Worm (Caenorhabditis elegans) whole organism, young adult: ENCODE results near the gene snai-1.

Source experiments
- B0261.1 ChIP-seq: sonication (generic microtip); optimal IDR thresholded peaks from 2 replicates; lab custom pipeline; 2016; ENCODE audit warnings: mild to moderate bottlenecking, missing genetic modification characterization, moderate library complexity, missing compliant biosample characterization
- B0336.3 ChIP-seq: fragments of 200-800 bp; sonication (Bioruptor generic); IDR thresholded peaks from 2 replicates; pipeline ENCODE4 v1.3.6; 2022; ENCODE audit warnings: missing genetic modification characterization, missing compliant biosample characterization
- C06A6.2 ChIP-seq: fragments of 200-800 bp; sonication (Bioruptor generic); conservative IDR thresholded peaks from 2 replicates; pipeline ENCODE4 v1.3.6; 2022; ENCODE audit warnings: missing genetic modification characterization, missing compliant biosample characterization
- F23B12.7 ChIP-seq: sonication (generic microtip); optimal IDR thresholded peaks from 2 replicates; lab custom pipeline; 2017; ENCODE audit warnings: missing genetic modification characterization, mild to moderate bottlenecking, missing compliant biosample characterization, antibody characterized with exemption, moderate library complexity; ENCODE audit not compliant: insufficient read depth
- F37B4.10 ChIP-seq: fragments of 200-800 bp; sonication (Bioruptor generic); IDR thresholded peaks from 2 replicates; pipeline ENCODE4 v1.3.6; 2022; ENCODE audit warnings: missing genetic modification characterization, missing compliant biosample characterization
- F57C9.4 ChIP-seq: sonication (generic microtip); optimal IDR thresholded peaks from 2 replicates; lab custom pipeline; 2017; ENCODE audit warnings: mild to moderate bottlenecking, missing genetic modification characterization, missing compliant biosample characterization
- K11D2.4 ChIP-seq: fragments of 200-800 bp; sonication (Bioruptor generic); IDR thresholded peaks from 2 replicates; pipeline ENCODE4 v1.3.6; 2022; ENCODE audit warnings: missing genetic modification reagents, missing genetic modification characterization, missing compliant biosample characterization
- K12H6.12 ChIP-seq: fragments of 200-800 bp; sonication (Bioruptor generic); optimal IDR thresholded peaks from 2 replicates; lab custom pipeline; 2018; ENCODE audit warnings: mild to moderate bottlenecking, missing genetic modification characterization, missing compliant biosample characterization
- T26A5.8 ChIP-seq: sonication (generic microtip); optimal IDR thresholded peaks from 2 replicates; lab custom pipeline; 2016; ENCODE audit warnings: missing genetic modification characterization, missing compliant biosample characterization
- Y53F4B.3 ChIP-seq: fragments of 200-800 bp; sonication (Bioruptor generic); IDR thresholded peaks from 2 replicates; pipeline ENCODE4 v1.3.6; 2022; ENCODE audit warnings: missing genetic modification reagents, missing genetic modification characterization, missing compliant biosample characterization
- Y53G8AR.9 ChIP-seq: fragments of 200-800 bp; sonication (Bioruptor generic); conservative IDR thresholded peaks from 2 replicates; pipeline ENCODE4 v1.3.6; 2022; ENCODE audit warnings: missing genetic modification reagents, missing genetic modification characterization, missing compliant biosample characterization
- Y67H2A.10 ChIP-seq: fragments of 200-800 bp; sonication (Bioruptor generic); conservative IDR thresholded peaks from 2 replicates; pipeline ENCODE4 v1.3.6; 2022; ENCODE audit warnings: missing genetic modification reagents, missing genetic modification characterization, missing compliant biosample characterization
- akir-1 ChIP-seq: fragments of 200-800 bp; sonication (Bioruptor generic); optimal IDR thresholded peaks from 2 replicates; lab custom pipeline; 2018; ENCODE audit warnings: mild to moderate bottlenecking, missing genetic modification characterization, moderate library complexity, missing compliant biosample characterization
- ceh-100 ChIP-seq: fragments of 200-800 bp; sonication (Bioruptor generic); IDR thresholded peaks from 2 replicates; pipeline ENCODE4 v1.3.6; 2022; ENCODE audit warnings: missing genetic modification reagents, missing genetic modification characterization, missing compliant biosample characterization
- chd-7 ChIP-seq: sonication (generic microtip); optimal IDR thresholded peaks from 2 replicates; lab custom pipeline; 2016; ENCODE audit warnings: mild to moderate bottlenecking, missing genetic modification characterization, moderate library complexity, missing compliant biosample characterization
- dox-1 ChIP-seq: fragments of 200-800 bp; sonication (Bioruptor generic); IDR thresholded peaks from 2 replicates; pipeline ENCODE4 v1.3.6; 2022; ENCODE audit warnings: missing genetic modification reagents, missing genetic modification characterization, missing compliant biosample characterization
- dpff-1 ChIP-seq: sonication (generic microtip); optimal IDR thresholded peaks from 2 replicates; lab custom pipeline; 2017; ENCODE audit warnings: mild to moderate bottlenecking, missing genetic modification characterization, missing compliant biosample characterization
- dpl-1 ChIP-seq: fragments of 150-350 bp; optimal IDR thresholded peaks from 2 replicates; lab custom pipeline; 2014; ENCODE audit warnings: missing biosample characterization, missing genetic modification reagents, missing genetic modification characterization
- ekl-4 ChIP-seq: fragments of 200-800 bp; sonication (Bioruptor generic); IDR thresholded peaks from 2 replicates; pipeline ENCODE4 v1.3.6; 2022; ENCODE audit warnings: missing genetic modification reagents, missing genetic modification characterization, missing compliant biosample characterization
- ets-4 ChIP-seq: fragments of 200-800 bp; sonication (Bioruptor generic); optimal IDR thresholded peaks from 2 replicates; lab custom pipeline; 2018; ENCODE audit warnings: mild to moderate bottlenecking, missing genetic modification characterization, missing compliant biosample characterization
- gei-17 ChIP-seq: fragments of 200-800 bp; sonication (Bioruptor generic); optimal IDR thresholded peaks from 2 replicates; lab custom pipeline; 2018; ENCODE audit warnings: mild to moderate bottlenecking, missing genetic modification characterization, missing compliant biosample characterization
- hmg-1.2 ChIP-seq: fragments of 200-800 bp; sonication (Bioruptor generic); IDR thresholded peaks from 2 replicates; pipeline ENCODE4 v1.3.6; 2022; ENCODE audit warnings: missing genetic modification reagents, missing genetic modification characterization, missing compliant biosample characterization
- hsf-1 ChIP-seq: fragments of 200-800 bp; sonication (Bioruptor generic); IDR thresholded peaks from 2 replicates; pipeline ENCODE4 v1.3.6; 2022; ENCODE audit warnings: missing genetic modification reagents, missing genetic modification characterization, missing compliant biosample characterization
- let-607 ChIP-seq, 2 experiments: fragments of 200-800 bp in 1 of 2; sonication (Bioruptor generic) in 1 of 2; sonication (generic microtip) in 1 of 2; optimal IDR thresholded peaks; 2 replicates each; lab custom pipeline; 2016 to 2018; ENCODE audit warnings: mild to moderate bottlenecking in 2 of 2, missing compliant biosample characterization in 2 of 2, missing genetic modification characterization in 2 of 2, moderate library complexity in 2 of 2, missing genotype in 1 of 2
- lin-35 ChIP-seq, 3 experiments: fragments of 150-350 bp in 2 of 3; sonication (generic microtip) in 1 of 3; optimal IDR thresholded peaks; 2 replicates each; lab custom pipeline; 2014 to 2018; ENCODE audit warnings: missing biosample characterization in 3 of 3, missing genetic modification characterization in 3 of 3, missing genetic modification reagents in 3 of 3
- madf-10 ChIP-seq: sonication (generic microtip); optimal IDR thresholded peaks from 2 replicates; lab custom pipeline; 2016; ENCODE audit warnings: mild to moderate bottlenecking, missing genetic modification characterization, missing compliant biosample characterization
- madf-8 ChIP-seq: fragments of 200-800 bp; sonication (Bioruptor generic); conservative IDR thresholded peaks from 2 replicates; pipeline ENCODE4 v1.3.6; 2022; ENCODE audit warnings: missing genetic modification reagents, missing genetic modification characterization, missing compliant biosample characterization
- mcd-1 ChIP-seq: fragments of 200-800 bp; sonication (Bioruptor generic); IDR thresholded peaks from 2 replicates; pipeline ENCODE4 v1.3.6; 2022; ENCODE audit warnings: missing genetic modification reagents, missing genetic modification characterization, missing compliant biosample characterization
- nhr-80 ChIP-seq: sonication (generic microtip); optimal IDR thresholded peaks from 2 replicates; lab custom pipeline; 2016; ENCODE audit warnings: missing genetic modification characterization, missing compliant biosample characterization
- pha-4 ChIP-seq: fragments of 150-350 bp; sonication (generic microtip); optimal IDR thresholded peaks from 2 replicates; lab custom pipeline; 2014; ENCODE audit warnings: missing biosample characterization, missing genetic modification reagents, missing genetic modification characterization
- rcor-1 ChIP-seq: fragments of 200-800 bp; sonication (Bioruptor generic); IDR thresholded peaks from 2 replicates; pipeline ENCODE4 v1.3.6; 2022; ENCODE audit warnings: missing genetic modification reagents, missing genetic modification characterization, missing compliant biosample characterization
- rpc-1 ChIP-seq, 2 experiments: fragments of 150-350 bp in 1 of 2; sonication (generic microtip) in 1 of 2; optimal IDR thresholded peaks; 2 replicates each; lab custom pipeline; 2014 to 2018; ENCODE audit warnings: missing biosample characterization in 1 of 2, missing genetic modification characterization in 1 of 2, missing genetic modification reagents in 1 of 2, missing genotype in 1 of 2
- sea-2 ChIP-seq: fragments of 200-800 bp; sonication (Bioruptor generic); IDR thresholded peaks from 2 replicates; pipeline ENCODE4 v1.3.6; 2022; ENCODE audit warnings: missing genetic modification characterization, missing compliant biosample characterization
- snpc-1.3 ChIP-seq: sonication (generic microtip); optimal IDR thresholded peaks from 2 replicates; lab custom pipeline; 2017; ENCODE audit warnings: missing genetic modification characterization, mild to moderate bottlenecking, missing compliant biosample characterization, antibody characterized with exemption, moderate library complexity, missing genotype, missing genetic modification reagents; ENCODE audit not compliant: insufficient read depth
- somi-1 ChIP-seq: fragments of 200-800 bp; sonication (Bioruptor generic); optimal IDR thresholded peaks from 2 replicates; lab custom pipeline; 2018; ENCODE audit warnings: mild to moderate bottlenecking, missing genetic modification characterization, missing compliant biosample characterization
- sptf-2 ChIP-seq: fragments of 200-800 bp; sonication (Bioruptor generic); optimal IDR thresholded peaks from 2 replicates; lab custom pipeline; 2018; ENCODE audit warnings: mild to moderate bottlenecking, missing genetic modification characterization, missing compliant biosample characterization
- tlf-1 ChIP-seq: fragments of 200-800 bp; sonication (Bioruptor generic); optimal IDR thresholded peaks from 2 replicates; lab custom pipeline; 2018; ENCODE audit warnings: mild to moderate bottlenecking, missing genetic modification characterization, missing compliant biosample characterization
- unc-130 ChIP-seq: sonication (generic microtip); optimal IDR thresholded peaks from 2 replicates; lab custom pipeline; 2016; ENCODE audit warnings: missing genetic modification reagents, missing genetic modification characterization, missing compliant biosample characterization
- unc-62 ChIP-seq: fragments of 150-350 bp; optimal IDR thresholded peaks from 2 replicates; lab custom pipeline; 2014; ENCODE audit warnings: missing biosample characterization, missing genetic modification reagents, missing genetic modification characterization
- xnd-1 ChIP-seq: sonication (generic microtip); optimal IDR thresholded peaks from 2 replicates; lab custom pipeline; 2016; ENCODE audit warnings: missing genotype, missing genetic modification reagents, missing genetic modification characterization, missing compliant biosample characterization
- zim-3 ChIP-seq: sonication (generic microtip); optimal IDR thresholded peaks from 2 replicates; lab custom pipeline; 2017; ENCODE audit warnings: mild to moderate bottlenecking, missing genetic modification characterization, moderate library complexity, missing compliant biosample characterization
- ztf-22 ChIP-seq: fragments of 200-800 bp; sonication (Bioruptor generic); optimal IDR thresholded peaks from 2 replicates; lab custom pipeline; 2018; ENCODE audit warnings: mild to moderate bottlenecking, missing genetic modification characterization, moderate library complexity, missing compliant biosample characterization
- ztf-28 ChIP-seq: fragments of 200-800 bp; sonication (Bioruptor generic); IDR thresholded peaks from 2 replicates; pipeline ENCODE4 v1.3.6; 2022; ENCODE audit warnings: missing genetic modification reagents, missing genetic modification characterization, missing compliant biosample characterization

snai-1 gene

DNA sequence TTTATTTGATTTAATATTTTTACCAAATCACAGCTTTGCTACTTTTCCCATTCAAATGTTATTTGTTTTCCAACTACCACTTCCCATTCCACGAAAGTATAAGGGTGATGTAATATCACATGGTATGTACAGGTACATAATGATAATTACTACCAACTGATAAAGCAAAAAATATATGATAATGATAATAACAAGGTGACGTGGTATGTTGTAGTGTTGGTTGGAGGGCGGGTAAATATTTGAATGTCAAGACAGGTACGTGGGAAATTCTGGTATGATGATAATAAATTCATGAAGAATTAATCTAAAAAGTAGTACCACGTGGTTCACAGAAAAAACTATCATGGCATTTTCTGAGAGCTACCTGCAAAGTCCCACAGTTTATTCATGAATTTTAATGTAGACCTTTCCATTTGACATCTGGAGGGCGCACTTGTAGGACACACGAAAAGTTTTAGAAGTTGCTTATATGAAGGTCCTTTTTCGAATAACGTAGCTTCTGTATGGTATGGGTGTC is 21.6 kb downstream of the snai-1 start (continued):
- TF ChIP-seq mcd-1 (GFP tag; lab: Robert Waterston, UW), result peak; percentile 4; the same call in 1 of the 2 replicates
- no peak for TF ChIP-seq unc-130 (GFP tag; lab: Kevin White, UChicago)
- TF ChIP-seq B0261.1, result no peak
- TF ChIP-seq Y53G8AR.9 (GFP tag; lab: Robert Waterston, UW), result peak; percentile 60; the same call in 1 of the 2 replicates
- TF ChIP-seq B0336.3, result peak; percentile 66
- TF ChIP-seq nhr-80 (tag; lab: Kevin White, UChicago), result peak; percentile 80
- no peak for TF ChIP-seq dox-1 (GFP tag; lab: Robert Waterston, UW)
- TF ChIP-seq madf-10, result peak; percentile 45
- TF ChIP-seq K12H6.12, result no peak
- no peak for TF ChIP-seq akir-1 (GFP tag; lab: Kevin White, UChicago)
- peak; percentile 18 for TF ChIP-seq pha-4 (tag; lab: Kevin White, UChicago)
- peak; percentile 30 for TF ChIP-seq chd-7 (tag; lab: Kevin White, UChicago)
- 0 out of 2 replicates have a peak, but pooled peaks have one; percentile 16 for TF ChIP-seq hmg-1.2 (GFP tag; lab: Robert Waterston, UW)
- peak; percentile 49 for TF ChIP-seq tlf-1 (GFP tag; lab: Kevin White, UChicago)
- peak; percentile 20 for TF ChIP-seq unc-62
- no peak for TF ChIP-seq K11D2.4 (GFP tag; lab: Robert Waterston, UW)
- peak; percentile 41 to 66 for TF ChIP-seq let-607 (tag; optimal IDR thresholded peaks at IDR 0.05; lab: Kevin White, UChicago)

DNA sequence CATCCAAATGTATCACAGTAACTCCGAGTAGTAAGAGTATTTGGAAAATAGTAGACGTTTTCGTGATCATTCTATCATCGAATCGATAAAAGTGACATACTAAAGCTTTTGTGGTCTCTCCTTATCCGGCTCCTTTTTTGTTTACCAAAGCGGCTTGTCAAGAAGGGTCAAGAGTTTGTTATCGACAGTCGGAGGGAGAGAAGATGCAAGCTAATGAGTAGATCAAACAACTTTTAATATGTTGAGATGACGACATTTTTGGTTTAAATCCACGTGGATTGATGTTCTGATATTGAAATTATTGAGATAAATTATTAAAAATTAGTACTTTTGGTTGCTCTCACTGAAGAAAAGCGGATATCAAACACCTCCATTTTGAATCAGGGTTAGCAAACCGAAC is 22.2 kb downstream of the snai-1 start, which contains the start of gene T21D12.7:
Gene T21D12.7 (minus strand): TSS at position 101 of the 400 bp plus-strand sequence.
- TF ChIP-seq rcor-1, result no peak
- TF ChIP-seq lin-35 (GFP tag; optimal IDR thresholded peaks at IDR 0.05; lab: Kevin White, UChicago), result peak in 1 of 3 experiments; percentile 36

DNA sequence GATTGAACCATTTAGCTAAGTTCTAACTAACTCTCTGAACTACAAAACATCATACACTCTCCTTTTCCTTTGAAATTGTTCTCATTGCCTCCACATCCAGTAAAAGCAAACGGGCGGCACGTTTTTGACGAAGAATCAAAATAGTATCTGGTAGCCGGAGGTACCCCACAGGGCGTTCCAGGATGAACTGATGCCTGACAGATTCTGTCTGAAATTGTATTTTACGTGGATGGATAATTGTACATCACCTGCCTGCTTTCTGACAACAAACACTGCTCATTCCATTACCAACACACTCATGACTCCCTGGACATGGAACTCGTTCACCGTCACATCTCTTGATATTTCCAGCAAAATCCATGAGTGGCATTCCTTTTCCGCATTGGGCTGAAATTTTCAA is 23.1 kb downstream of the snai-1 start:
- TF ChIP-seq C06A6.2 (GFP tag; lab: Robert Waterston, UW), result no peak
- TF ChIP-seq xnd-1, result no peak
- TF ChIP-seq gei-17, result no peak
- TF ChIP-seq ztf-28 (GFP tag; lab: Robert Waterston, UW), result no peak
- TF ChIP-seq dpff-1 (tag; lab: Kevin White, UChicago), result no peak
- no peak for TF ChIP-seq Y67H2A.10
- TF ChIP-seq madf-8 (GFP tag; lab: Robert Waterston, UW), result no peak
- no peak for TF ChIP-seq zim-3 (tag; lab: Kevin White, UChicago)
- TF ChIP-seq Y53F4B.3 (GFP tag; lab: Robert Waterston, UW), result no peak
- no peak for TF ChIP-seq dpl-1 (GFP tag; lab: Kevin White, UChicago)
- no peak for TF ChIP-seq ceh-100 (GFP tag; lab: Robert Waterston, UW)
- no peak for TF ChIP-seq somi-1 (GFP tag; lab: Kevin White, UChicago)
- TF ChIP-seq T26A5.8 (tag; lab: Kevin White, UChicago), result no peak
- TF ChIP-seq sea-2 (GFP tag; lab: Robert Waterston, UW), result no peak
- TF ChIP-seq snpc-1.3 (tag; lab: Kevin White, UChicago), result no peak
- TF ChIP-seq F37B4.10 (GFP tag; lab: Robert Waterston, UW), result no peak

DNA sequence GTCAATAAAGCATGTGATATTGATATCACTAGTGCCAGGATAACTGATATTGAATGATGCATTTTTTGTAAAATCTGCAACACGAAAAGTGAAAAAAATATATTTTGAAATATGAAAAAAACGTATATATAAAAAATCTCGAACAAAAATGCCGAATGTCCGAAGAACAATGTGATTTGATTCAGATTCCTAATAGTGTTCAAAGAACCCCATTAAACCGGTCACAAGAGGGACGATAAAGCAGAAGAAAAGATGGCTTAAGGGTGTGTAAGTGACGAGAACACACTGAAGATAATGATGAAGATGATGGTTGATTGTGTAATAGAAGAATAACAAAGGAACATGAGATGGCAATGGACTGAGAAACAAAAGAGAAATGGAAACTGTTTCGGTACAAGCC is 25.5 kb downstream of the snai-1 start, which contains the start of gene T21D12.14:
Gene T21D12.14 (minus strand): TSS at position 101 of the 400 bp plus-strand sequence.
- TF ChIP-seq F57C9.4 (no peak), rpc-1 (optimal IDR thresholded peaks at IDR 0.05; lab: Kevin White, UChicago) (no peak), rpc-1 (tag; optimal IDR thresholded peaks at IDR 0.05; lab: Kevin White, UChicago) (no peak), hsf-1 (GFP tag; lab: Robert Waterston, UW) (no peak), madf-8 (GFP tag; lab: Robert Waterston, UW) (no peak), ets-4 (no peak), ztf-22 (GFP tag; lab: Kevin White, UChicago) (no peak), ekl-4 (GFP tag; lab: Robert Waterston, UW) (no peak), B0261.1 (no peak), F23B12.7 (tag; lab: Kevin White, UChicago) (no peak), sptf-2 (GFP tag; lab: Kevin White, UChicago) (no peak)
